1 worm cellular context compared by ENCODE assay signal in the genomic region with DNA sequence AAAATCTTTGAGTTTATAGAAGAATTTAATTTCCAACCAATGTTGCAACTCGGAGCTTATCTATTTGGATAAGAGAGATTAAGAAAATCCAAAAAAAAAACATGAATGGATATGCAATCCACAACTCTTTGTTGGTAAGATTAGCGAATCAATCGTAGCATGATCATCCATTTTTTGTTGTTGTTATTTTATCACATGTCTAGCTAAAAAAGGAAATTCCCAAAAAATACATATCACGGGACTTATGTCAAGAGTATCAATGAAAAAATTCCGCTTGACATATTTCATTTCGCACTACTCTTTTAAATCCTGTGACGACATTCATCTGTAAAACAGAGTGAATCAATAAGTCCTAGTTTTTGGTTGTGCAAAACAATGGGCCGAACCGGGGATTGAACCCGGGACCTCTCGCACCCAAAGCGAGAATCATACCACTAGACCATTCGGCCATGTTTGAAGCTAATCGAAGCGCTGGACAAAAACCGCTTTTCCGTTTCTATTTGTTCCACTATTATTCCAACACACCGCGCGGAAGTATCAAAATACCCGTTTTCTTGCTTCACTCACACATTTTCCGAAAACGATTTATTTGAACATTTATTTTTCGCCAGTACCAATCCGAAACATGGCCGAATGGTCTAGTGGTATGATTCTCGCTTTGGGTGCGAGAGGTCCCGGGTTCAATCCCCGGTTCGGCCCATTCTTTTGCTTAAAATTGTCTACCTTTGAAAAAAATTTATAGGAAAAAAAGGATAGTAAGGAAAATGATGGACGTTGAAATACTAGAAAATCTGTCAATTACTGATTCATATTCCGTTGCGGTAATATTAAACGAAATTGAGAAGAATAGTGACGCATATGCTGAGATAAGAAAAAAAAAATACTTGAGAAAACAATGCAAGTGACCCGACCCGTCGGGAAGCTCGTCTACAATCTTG.
A peak's percentile ranks its signal among the peaks of the same experiment; 100 is the strongest.
TF ChIP-seq lines count a peak whose summit lies in the region.

No protein-coding gene starts in this region.

TF ChIP-seq in whole organism, L4 larva, 104 proteins besides CTCF, POLR2A, EP300 and RAD21 (continued from another document):
- TF ChIP-seq ces-1 (GFP tag; optimal IDR thresholded peaks at IDR 0.05; lab: Kevin White, UChicago) (no peak), sdz-12 (GFP tag; optimal IDR thresholded peaks at IDR 0.05; lab: Kevin White, UChicago) (no peak), mxl-3 (GFP tag; optimal IDR thresholded peaks at IDR 0.05; lab: Kevin White, UChicago) (peak; percentile 13), F26F4.8 (GFP tag; conservative IDR thresholded peaks at IDR 0.05; lab: Robert Waterston, UW) (no peak), saeg-2 (GFP tag; IDR thresholded peaks at IDR 0.05; lab: Robert Waterston, UW) (peak; percentile 31; the same call in 1 of the 2 replicates), nhr-25 (tag; optimal IDR thresholded peaks at IDR 0.05; lab: Kevin White, UChicago; ENCODE audit: borderline replicate concordance, insufficient read depth) (peak; percentile 12), arid-1 (GFP tag; conservative IDR thresholded peaks at IDR 0.05; lab: Robert Waterston, UW) (0 out of 2 replicates have a peak, but pooled peaks have one; percentile 18), F44E2.7 (GFP tag; IDR thresholded peaks at IDR 0.05; lab: Robert Waterston, UW) (0 out of 2 replicates have a peak, but pooled peaks have one; percentile 32), madf-5 (GFP tag; IDR thresholded peaks at IDR 0.05; lab: Robert Waterston, UW) (no peak), snpc-1.2 (GFP tag; IDR thresholded peaks at IDR 0.05; lab: Robert Waterston, UW) (peak; percentile 70), aha-1 (tag; lab: Kevin White, UChicago) (peak; percentile 53), nhr-111 (GFP tag; optimal IDR thresholded peaks at IDR 0.05; lab: Kevin White, UChicago) (peak; percentile 70), lin-38 (GFP tag; IDR thresholded peaks at IDR 0.05; lab: Robert Waterston, UW) (peak; percentile 53), pha-4 (GFP tag; IDR thresholded peaks at IDR 0.05; lab: Robert Waterston, UW) (peak; percentile 51; the same call in 1 of the 2 replicates), pha-4 (tag; optimal IDR thresholded peaks at IDR 0.05; lab: Kevin White, UChicago) (no peak), nhr-41 (GFP tag; IDR thresholded peaks at IDR 0.05; lab: Robert Waterston, UW) (0 out of 2 replicates have a peak, but pooled peaks have one; percentile 13), F49E8.2 (tag; optimal IDR thresholded peaks at IDR 0.05; lab: Kevin White, UChicago; ENCODE audit: borderline replicate concordance) (peak; percentile 8), lir-3 (tag; optimal IDR thresholded peaks at IDR 0.05; lab: Kevin White, UChicago) (peak; percentile 63), nhr-77 (tag; optimal IDR thresholded peaks at IDR 0.05; lab: Kevin White, UChicago) (no peak), zfp-3 (GFP tag; conservative IDR thresholded peaks at IDR 0.05; lab: Robert Waterston, UW) (peak; percentile 66; the same call in 1 of the 2 replicates), mep-1 (tag; optimal IDR thresholded peaks at IDR 0.05; lab: Kevin White, UChicago) (peak; percentile 31), dmd-9 (GFP tag; IDR thresholded peaks at IDR 0.05; lab: Robert Waterston, UW) (0 out of 2 replicates have a peak, but pooled peaks have one; percentile 16), nhr-102 (tag; optimal IDR thresholded peaks at IDR 0.05; lab: Kevin White, UChicago) (peak; percentile 63), F10B5.3 (tag; optimal IDR thresholded peaks at IDR 0.05; lab: Kevin White, UChicago) (peak; percentile 7), dve-1 (tag; optimal IDR thresholded peaks at IDR 0.05; lab: Kevin White, UChicago; ENCODE audit: insufficient read depth) (peak; percentile 20), nhr-48 (tag; optimal IDR thresholded peaks at IDR 0.05; lab: Kevin White, UChicago) (peak; percentile 52), ztf-7 (tag; optimal IDR thresholded peaks at IDR 0.05; lab: Kevin White, UChicago) (peak; percentile 41), madf-9 (GFP tag; conservative IDR thresholded peaks at IDR 0.05; lab: Robert Waterston, UW) (peak; percentile 51; the same call in 1 of the 2 replicates)
